Worm (Caenorhabditis elegans) whole organism, midembryonic: ENCODE results near the gene fbxa-37.

Experiments
- cog-1 ChIP-seq: sonication (generic microtip); optimal IDR thresholded peaks from 2 replicates; lab custom pipeline; 2016; ENCODE audit warnings: missing genetic modification characterization, missing compliant biosample characterization
- flt-1 ChIP-seq: fragments of 200-800 bp; sonication (Bioruptor generic); IDR thresholded peaks from 2 replicates; pipeline ENCODE4 v1.3.6; 2022; ENCODE audit warnings: missing genetic modification characterization, missing compliant biosample characterization
- med-1 ChIP-seq: sonication (generic microtip); optimal IDR thresholded peaks from 2 replicates; lab custom pipeline; 2017; ENCODE audit warnings: missing genetic modification characterization, mild to moderate bottlenecking, missing compliant biosample characterization, antibody characterized with exemption, missing genetic modification reagents; ENCODE audit not compliant: insufficient read depth
- ref-1 ChIP-seq: fragments of 200-800 bp; sonication (Bioruptor generic); conservative IDR thresholded peaks from 2 replicates; pipeline ENCODE4 v1.3.6; 2022; ENCODE audit warnings: missing genetic modification reagents, missing genetic modification characterization, missing compliant biosample characterization
- ztf-23 ChIP-seq: fragments of 200-800 bp; sonication (Bioruptor generic); IDR thresholded peaks from 2 replicates; pipeline ENCODE4 v1.3.6; 2022; ENCODE audit warnings: missing genetic modification reagents, missing genetic modification characterization, missing compliant biosample characterization

- TF ChIP-seq med-1 (GFP tag; lab: Kevin White, UChicago), result no peak
- no peak for TF ChIP-seq cog-1 (tag; lab: Kevin White, UChicago)
- TF ChIP-seq ztf-23 (GFP tag; lab: Robert Waterston, UW), result no peak
- TF ChIP-seq ref-1 (GFP tag; lab: Robert Waterston, UW), result no peak
- no peak for TF ChIP-seq flt-1 (GFP tag; lab: Robert Waterston, UW)
These were observed 8.3 kb downstream of the fbxa-37 start, which contains the start of gene fbxa-36 for ce11 chrIII:1293135-1293534.
